Fruit fly (Drosophila melanogaster) whole organism, embryonic: Measurements from ENCODE around the gene CG43389.

Source experiments
- Ada2b ChIP-seq: fragments of 200-800 bp; sonication (Bioruptor generic); IDR thresholded peaks from 2 replicates; pipeline ENCODE4 v1.3.6; 2022; ENCODE audit warnings: missing biosample characterization, missing genetic modification characterization
- Adf1 ChIP-seq: fragments of 200-800 bp; sonication (Bioruptor generic); IDR thresholded peaks from 2 replicates; pipeline ENCODE4 v1.3.6; 2022; ENCODE audit warnings: missing biosample characterization, missing genetic modification characterization
- Antp ChIP-seq: fragments of 200-800 bp; sonication (Bioruptor generic); optimal IDR thresholded peaks from 3 replicates; lab custom pipeline; 2016; ENCODE audit warnings: missing biosample characterization, missing genetic modification characterization
- Atf-2 ChIP-seq: fragments of 200-800 bp; sonication (Bioruptor generic); optimal IDR thresholded peaks from 2 replicates; lab custom pipeline; 2016; ENCODE audit warnings: missing biosample characterization, missing genetic modification characterization
- CG10543 ChIP-seq: fragments of 200-800 bp; sonication (Bioruptor generic); optimal IDR thresholded peaks from 3 replicates; lab custom pipeline; 2017; ENCODE audit warnings: missing biosample characterization, mild to moderate bottlenecking, missing genetic modification characterization, moderate library complexity
- CG11085 ChIP-seq: fragments of 200-800 bp; sonication (Bioruptor generic); IDR thresholded peaks from 2 replicates; pipeline ENCODE4 v1.3.6; 2022; ENCODE audit warnings: missing biosample characterization, missing genetic modification characterization
- CG11695 ChIP-seq: fragments of 200-800 bp; sonication (Bioruptor generic); IDR thresholded peaks from 3 replicates; pipeline ENCODE4 v1.3.6; 2022; ENCODE audit warnings: missing biosample characterization, missing genetic modification characterization
- CG12155 ChIP-seq: fragments of 200-800 bp; sonication (Bioruptor generic); optimal IDR thresholded peaks from 3 replicates; lab custom pipeline; 2016; ENCODE audit warnings: missing biosample characterization, missing genetic modification characterization
- CG12942 ChIP-seq: fragments of 200-800 bp; sonication (Bioruptor generic); optimal IDR thresholded peaks from 3 replicates; lab custom pipeline; 2016; ENCODE audit warnings: missing biosample characterization, missing genetic modification characterization
- CG13894 ChIP-seq: fragments of 200-800 bp; sonication (Bioruptor generic); optimal IDR thresholded peaks from 3 replicates; lab custom pipeline; 2018; ENCODE audit warnings: missing biosample characterization, mild to moderate bottlenecking, missing genetic modification characterization, moderate library complexity
- CG14860 ChIP-seq: fragments of 200-800 bp; sonication (Bioruptor generic); IDR thresholded peaks from 3 replicates; pipeline ENCODE4 v1.3.6; 2022; ENCODE audit warnings: missing biosample characterization, missing genetic modification characterization; ENCODE audit not compliant: partially characterized antibody
- CG16815 ChIP-seq: fragments of 200-800 bp; sonication (Bioruptor generic); optimal IDR thresholded peaks from 3 replicates; lab custom pipeline; 2017; ENCODE audit warnings: missing biosample characterization, mild to moderate bottlenecking, missing genetic modification characterization
- CG17802 ChIP-seq: fragments of 200-800 bp; sonication (Bioruptor generic); optimal IDR thresholded peaks from 2 replicates; lab custom pipeline; 2018; ENCODE audit warnings: missing biosample characterization, mild to moderate bottlenecking, missing genetic modification characterization, moderate library complexity
- CG2120 ChIP-seq: fragments of 200-800 bp; sonication (Bioruptor generic); optimal IDR thresholded peaks from 3 replicates; lab custom pipeline; 2016; ENCODE audit warnings: missing biosample characterization, missing genetic modification characterization
- CG2678 ChIP-seq: fragments of 200-800 bp; sonication (Bioruptor generic); optimal IDR thresholded peaks from 3 replicates; lab custom pipeline; 2019; ENCODE audit warnings: missing biosample characterization, mild to moderate bottlenecking, missing genetic modification characterization, moderate library complexity
- CG30020 ChIP-seq: fragments of 200-800 bp; optimal IDR thresholded peaks from 2 replicates; lab custom pipeline; 2019; ENCODE audit warnings: missing biosample characterization, mild to moderate bottlenecking, missing genetic modification characterization, moderate library complexity
- CG3065 ChIP-seq: fragments of 200-800 bp; sonication (Bioruptor generic); optimal IDR thresholded peaks from 2 replicates; lab custom pipeline; 2016; ENCODE audit warnings: missing biosample characterization, missing genetic modification characterization
- CG43689 ChIP-seq: fragments of 200-800 bp; sonication (Bioruptor generic); IDR thresholded peaks from 2 replicates; pipeline ENCODE4 v1.3.6; 2022; ENCODE audit warnings: missing biosample characterization, missing genetic modification characterization
- CG4404 ChIP-seq: fragments of 200-800 bp; sonication (Bioruptor generic); IDR thresholded peaks from 2 replicates; pipeline ENCODE4 v1.3.6; 2022; ENCODE audit warnings: missing biosample characterization, missing genetic modification characterization
- CG8281 ChIP-seq: fragments of 200-800 bp; sonication (Bioruptor generic); optimal IDR thresholded peaks from 2 replicates; lab custom pipeline; 2018; ENCODE audit warnings: missing biosample characterization, mild to moderate bottlenecking, missing genetic modification characterization, moderate library complexity
- CG9727 ChIP-seq: fragments of 200-800 bp; sonication (Bioruptor generic); optimal IDR thresholded peaks from 3 replicates; lab custom pipeline; 2017; ENCODE audit warnings: missing biosample characterization, mild to moderate bottlenecking, missing genetic modification characterization
- CHES-1-like ChIP-seq: fragments of 200-800 bp; sonication (Bioruptor generic); optimal IDR thresholded peaks from 2 replicates; lab custom pipeline; 2016; ENCODE audit warnings: missing biosample characterization, missing genetic modification characterization
- HLH4C ChIP-seq: fragments of 200-800 bp; sonication (Bioruptor generic); IDR thresholded peaks from 3 replicates; pipeline ENCODE4 v1.3.6; 2022; ENCODE audit warnings: missing biosample characterization, missing genetic modification characterization; ENCODE audit not compliant: partially characterized antibody
- Mes4 ChIP-seq: fragments of 200-800 bp; sonication (Bioruptor generic); optimal IDR thresholded peaks from 2 replicates; lab custom pipeline; 2016; ENCODE audit warnings: missing biosample characterization, missing genetic modification characterization
- NK7.1 ChIP-seq: fragments of 200-800 bp; sonication (Bioruptor generic); optimal IDR thresholded peaks from 3 replicates; lab custom pipeline; 2016; ENCODE audit warnings: missing biosample characterization, missing genetic modification characterization
- Rx ChIP-seq: fragments of 200-800 bp; sonication (Bioruptor generic); IDR thresholded peaks from 2 replicates; pipeline ENCODE4 v1.3.6; 2022; ENCODE audit warnings: missing biosample characterization, missing genetic modification characterization
- Six4 ChIP-seq: fragments of 200-800 bp; sonication (Bioruptor generic); optimal IDR thresholded peaks from 2 replicates; lab custom pipeline; 2016; ENCODE audit warnings: missing biosample characterization, missing genetic modification characterization
- ac ChIP-seq: fragments of 200-800 bp; sonication (Bioruptor generic); optimal IDR thresholded peaks from 3 replicates; lab custom pipeline; 2017; ENCODE audit warnings: missing biosample characterization, mild to moderate bottlenecking, missing genetic modification characterization
- ara ChIP-seq: fragments of 200-800 bp; sonication (Bioruptor generic); IDR thresholded peaks from 2 replicates; pipeline ENCODE4 v1.3.6; 2022; ENCODE audit warnings: missing biosample characterization, missing genetic modification characterization
- cato ChIP-seq: fragments of 200-800 bp; sonication (Bioruptor generic); optimal IDR thresholded peaks from 2 replicates; lab custom pipeline; 2016; ENCODE audit warnings: missing biosample characterization, missing genetic modification characterization, borderline replicate concordance
- chinmo ChIP-seq: fragments of 200-800 bp; sonication (Bioruptor generic); IDR thresholded peaks from 4 replicates; pipeline ENCODE4 v1.3.6; 2022; ENCODE audit warnings: missing biosample characterization, missing genetic modification characterization; ENCODE audit not compliant: partially characterized antibody
- corto ChIP-seq: fragments of 200-800 bp; sonication (Bioruptor generic); optimal IDR thresholded peaks from 2 replicates; lab custom pipeline; 2016; ENCODE audit warnings: missing biosample characterization, mild to moderate bottlenecking, missing genetic modification characterization, moderate library complexity
- crc ChIP-seq: fragments of 200-800 bp; sonication (Bioruptor generic); optimal IDR thresholded peaks from 2 replicates; lab custom pipeline; 2016; ENCODE audit warnings: missing biosample characterization, missing genetic modification characterization
- disco-r ChIP-seq: fragments of 200-800 bp; sonication (Bioruptor generic); optimal IDR thresholded peaks from 2 replicates; lab custom pipeline; 2016; ENCODE audit warnings: missing biosample characterization, missing genetic modification characterization
- dmrt99B ChIP-seq: fragments of 200-800 bp; sonication (Bioruptor generic); optimal IDR thresholded peaks from 2 replicates; lab custom pipeline; 2018; ENCODE audit warnings: missing biosample characterization, mild to moderate bottlenecking, missing genetic modification characterization, moderate library complexity
- fd102C ChIP-seq: fragments of 200-800 bp; sonication (Bioruptor generic); optimal IDR thresholded peaks from 2 replicates; lab custom pipeline; 2018; ENCODE audit warnings: missing biosample characterization, mild to moderate bottlenecking, missing genetic modification characterization, moderate library complexity
- fru ChIP-seq: fragments of >200 bp; optimal IDR thresholded peaks from 2 replicates; lab custom pipeline; 2017
- gsb-n ChIP-seq: fragments of 200-800 bp; sonication (Bioruptor generic); optimal IDR thresholded peaks from 3 replicates; lab custom pipeline; 2018; ENCODE audit warnings: missing biosample characterization, mild to moderate bottlenecking, missing genetic modification characterization
- h ChIP-seq: fragments of >200 bp; optimal IDR thresholded peaks from 2 replicates; lab custom pipeline; 2017
- ind ChIP-seq: fragments of 200-800 bp; sonication (Bioruptor generic); optimal IDR thresholded peaks from 3 replicates; lab custom pipeline; 2016; ENCODE audit warnings: missing biosample characterization, missing genetic modification characterization
- lab ChIP-seq: fragments of 200-800 bp; sonication (Bioruptor generic); optimal IDR thresholded peaks from 3 replicates; lab custom pipeline; 2017; ENCODE audit warnings: missing biosample characterization, missing genetic modification characterization, mild to moderate bottlenecking, moderate library complexity, missing genetic modification reagents
- luna ChIP-seq: fragments of 200-800 bp; sonication (Bioruptor generic); optimal IDR thresholded peaks from 2 replicates; lab custom pipeline; 2016; ENCODE audit warnings: missing biosample characterization, missing genetic modification characterization
- mld ChIP-seq: fragments of 200-800 bp; sonication (Bioruptor generic); IDR thresholded peaks from 3 replicates; pipeline ENCODE4 v1.3.6; 2022; ENCODE audit warnings: missing biosample characterization, missing genetic modification characterization; ENCODE audit not compliant: partially characterized antibody
- nerfin-2 ChIP-seq: fragments of 200-800 bp; sonication (Bioruptor generic); IDR thresholded peaks from 2 replicates; pipeline ENCODE4 v1.3.6; 2022; ENCODE audit warnings: missing biosample characterization, missing genetic modification characterization; ENCODE audit not compliant: partially characterized antibody
- tin ChIP-seq: fragments of 200-800 bp; sonication (Bioruptor generic); optimal IDR thresholded peaks from 3 replicates; lab custom pipeline; 2016; ENCODE audit warnings: missing biosample characterization, missing genetic modification characterization
- tll ChIP-seq, 2 experiments: fragments of 200-800 bp in 1 of 2; fragments of >200 bp in 1 of 2; sonication (Bioruptor generic) in 1 of 2; optimal IDR thresholded peaks; 2 replicates each; lab custom pipeline; 2017 to 2019; ENCODE audit warnings: missing biosample characterization in 2 of 2, missing genetic modification characterization in 2 of 2, mild to moderate bottlenecking in 1 of 2, moderate library complexity in 1 of 2
- wdn ChIP-seq: fragments of 200-800 bp; sonication (Bioruptor generic); IDR thresholded peaks from 2 replicates; pipeline ENCODE4 v1.3.6; 2022; ENCODE audit warnings: missing biosample characterization, missing genetic modification characterization
- yki ChIP-seq: fragments of >200 bp; optimal IDR thresholded peaks from 3 replicates; lab custom pipeline; 2018
- zen2 ChIP-seq: fragments of 200-800 bp; sonication (Bioruptor generic); IDR thresholded peaks from 3 replicates; pipeline ENCODE4 v1.3.6; 2022; ENCODE audit warnings: missing biosample characterization, missing genetic modification characterization; ENCODE audit not compliant: partially characterized antibody

CG43389 gene

DNA sequence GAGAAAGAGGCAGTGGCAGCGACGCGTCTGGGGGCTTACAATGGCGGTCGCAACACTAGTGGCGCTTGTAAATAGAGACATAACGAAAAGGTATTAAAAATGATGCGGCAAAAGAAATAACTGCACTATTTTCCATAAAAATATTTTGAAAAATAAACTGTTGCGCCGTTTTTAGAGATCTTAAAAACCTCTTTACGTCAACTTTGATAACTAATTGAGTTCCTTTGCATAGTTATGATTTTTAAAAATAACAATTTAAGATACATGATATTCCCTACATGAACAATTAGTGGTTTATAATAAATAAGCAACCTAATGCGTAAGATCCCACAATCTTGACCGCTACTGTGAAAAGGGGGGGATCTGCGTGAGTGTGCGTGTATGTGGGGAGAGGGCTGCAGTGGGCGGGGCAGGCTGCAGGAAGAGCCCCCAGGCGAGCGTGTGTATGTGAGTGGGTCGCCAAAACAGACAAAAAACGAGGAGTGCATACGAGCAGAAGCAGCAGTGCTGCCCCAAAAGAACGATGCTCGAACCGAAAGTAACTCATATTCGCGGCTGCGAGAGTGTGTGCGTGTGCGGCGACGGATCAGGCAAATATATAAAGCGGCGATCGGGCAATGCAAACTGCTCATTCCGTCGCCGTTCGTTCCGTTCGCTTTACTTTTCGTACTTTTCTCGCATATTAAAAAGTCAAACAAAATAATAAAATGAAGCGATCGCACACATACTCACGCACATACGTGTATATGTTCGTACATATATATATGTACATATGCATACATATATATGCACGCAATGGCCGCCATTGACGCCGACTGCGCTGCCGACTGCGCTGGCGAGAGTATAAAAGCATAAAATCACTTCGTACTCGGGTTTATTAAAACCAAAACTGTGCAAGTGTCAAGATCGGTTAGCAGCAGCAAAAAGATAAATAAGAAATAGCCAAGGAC, 1.2 kb downstream of the CG43389 start (continued):
- TF ChIP-seq Antp (GFP tag; lab: Kevin White, UChicago) (no peak), CG43689 (GFP tag; lab: Robert Waterston, UW) (no peak), CG4404 (no peak), Adf1 (GFP tag; lab: Robert Waterston, UW) (peak; percentile 22), CG3065 (GFP tag; lab: Kevin White, UChicago) (no peak), wdn (GFP tag; lab: Robert Waterston, UW) (no peak), corto (GFP tag; lab: Kevin White, UChicago) (peak; percentile 99), CG9727 (GFP tag; lab: Kevin White, UChicago) (peak; percentile 55), h (lab: Kevin White, UChicago) (no peak), ind (peak; percentile 45), CG2678 (peak; percentile 50), CG17802 (tag; lab: Kevin White, UChicago) (no peak), zen2 (GFP tag; lab: Robert Waterston, UW) (no peak), Atf-2 (GFP tag; lab: Kevin White, UChicago) (peak; percentile 29), CG30020 (tag; lab: Kevin White, UChicago) (no peak), Six4 (GFP tag; lab: Kevin White, UChicago) (peak; percentile 13), Rx (no peak), HLH4C (GFP tag; lab: Robert Waterston, UW) (no peak), dmrt99B (tag; lab: Kevin White, UChicago) (peak; percentile 62), CG8281 (tag; lab: Kevin White, UChicago) (no peak), CG16815 (GFP tag; lab: Kevin White, UChicago) (peak; percentile 33), tin (peak; percentile 6), cato (GFP tag; lab: Kevin White, UChicago) (peak; percentile 26), Ada2b (no peak), disco-r (GFP tag; lab: Kevin White, UChicago) (no peak), mld (GFP tag; lab: Robert Waterston, UW) (no peak), CG11085 (GFP tag; lab: Robert Waterston, UW) (no peak), yki (no peak), fd102C (GFP tag; lab: Kevin White, UChicago) (no peak), crc (GFP tag; lab: Kevin White, UChicago) (no peak), CG2120 (GFP tag; lab: Kevin White, UChicago) (peak; percentile 47), CG11695 (GFP tag; lab: Robert Waterston, UW) (0 out of 3 replicates have a peak, but pooled peaks have one; percentile 25), NK7.1 (GFP tag; lab: Kevin White, UChicago) (no peak), ac (GFP tag; lab: Kevin White, UChicago) (no peak), fru (no peak), CG12942 (GFP tag; lab: Kevin White, UChicago) (no peak), Mes4 (GFP tag; lab: Kevin White, UChicago) (no peak), luna (GFP tag; lab: Kevin White, UChicago) (no peak), nerfin-2 (GFP tag; lab: Robert Waterston, UW) (no peak), CG13894 (tag; lab: Kevin White, UChicago) (no peak), lab (GFP tag; lab: Kevin White, UChicago) (peak; percentile 21), CG12155 (peak; percentile 22), ara (no peak), CHES-1-like (GFP tag; lab: Kevin White, UChicago) (no peak), tll (GFP tag; optimal IDR thresholded peaks at IDR 0.05; lab: Kevin White, UChicago) (no peak), chinmo (GFP tag; lab: Robert Waterston, UW) (0 out of 4 replicates have a peak, but pooled peaks have one; percentile 3), gsb-n (tag; lab: Kevin White, UChicago) (no peak), CG14860 (GFP tag; lab: Robert Waterston, UW) (no peak), CG10543 (GFP tag; lab: Kevin White, UChicago) (no peak)
